Worm (Caenorhabditis elegans): ENCODE data around the gene R11D1.13.

R11D1.13 gene

DNA sequence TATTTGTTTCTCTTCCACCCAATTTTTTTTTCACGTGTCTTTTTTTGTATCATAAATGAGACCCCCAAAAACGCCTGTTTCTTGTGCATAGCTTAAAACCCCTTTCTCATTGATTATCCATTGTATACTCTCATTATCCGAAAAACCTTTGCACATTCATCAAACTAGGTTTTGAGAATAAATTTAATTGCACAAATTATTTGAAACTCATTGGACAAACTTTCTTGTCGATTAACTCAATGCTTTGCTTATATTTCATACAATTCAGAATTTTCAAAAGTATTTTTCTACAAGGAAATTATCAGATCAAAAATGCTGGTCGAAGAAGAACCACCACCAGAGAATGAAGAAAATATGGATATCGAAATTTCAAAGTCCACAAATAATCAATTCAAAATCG lies 22.9 kb upstream of the R11D1.13 start, which contains the start of gene R11D1.1:
R11D1.1 (plus strand) TSS at position 301 of the 400 bp plus-strand sequence.
- TF ChIP-seq peb-1 (tag; optimal IDR thresholded peaks at IDR 0.05) = no peak
- no peak for TF ChIP-seq ztf-4 (tag; optimal IDR thresholded peaks at IDR 0.05)
- no peak for TF ChIP-seq nhr-10 (tag; optimal IDR thresholded peaks at IDR 0.05)
- no peak for TF ChIP-seq mbf-1 (tag; optimal IDR thresholded peaks at IDR 0.05)
- TF ChIP-seq aly-2 (tag; optimal IDR thresholded peaks at IDR 0.05) = no peak
- no peak for TF ChIP-seq ztf-11 (tag; optimal IDR thresholded peaks at IDR 0.05)
- no peak for TF ChIP-seq blmp-1 (tag; optimal IDR thresholded peaks at IDR 0.05; ENCODE audit: insufficient read depth)
- no peak for TF ChIP-seq mab-5 (tag; optimal IDR thresholded peaks at IDR 0.05)
- TF ChIP-seq unc-62 (GFP tag; optimal IDR thresholded peaks at IDR 0.05) = no peak
- TF ChIP-seq ztf-1 (GFP tag; conservative IDR thresholded peaks at IDR 0.05) = no peak
- no peak for TF ChIP-seq nhr-129 (tag; optimal IDR thresholded peaks at IDR 0.05)
- TF ChIP-seq nhr-11 (tag; optimal IDR thresholded peaks at IDR 0.05) = no peak
- TF ChIP-seq nhr-23 (tag; optimal IDR thresholded peaks at IDR 0.05) = no peak
- no peak for TF ChIP-seq crh-2 (tag; optimal IDR thresholded peaks at IDR 0.05)
- TF ChIP-seq sma-9 (GFP tag; optimal IDR thresholded peaks at IDR 0.05) = no peak
- TF ChIP-seq sma-9 (tag; optimal IDR thresholded peaks at IDR 0.05) = no peak
- no peak for TF ChIP-seq elt-1 (tag; optimal IDR thresholded peaks at IDR 0.05)
- TF ChIP-seq dmd-4 (tag; optimal IDR thresholded peaks at IDR 0.05) = no peak
- TF ChIP-seq elt-3 (tag; optimal IDR thresholded peaks at IDR 0.05) = no peak
- TF ChIP-seq egl-27 (tag; optimal IDR thresholded peaks at IDR 0.05) = no peak

ce11 chrV:12706511-12706910 lies 20.4 kb upstream of the R11D1.13 start:
- TF ChIP-seq nhr-21 (tag; optimal IDR thresholded peaks at IDR 0.05) (no peak), sma-3 (GFP tag; optimal IDR thresholded peaks at IDR 0.05) (no peak), nhr-12 (tag; optimal IDR thresholded peaks at IDR 0.05) (no peak), nhr-11 (tag; optimal IDR thresholded peaks at IDR 0.05) (no peak), unc-55 (GFP tag; optimal IDR thresholded peaks at IDR 0.05) (no peak), ztf-11 (tag; optimal IDR thresholded peaks at IDR 0.05) (no peak), nhr-23 (tag; optimal IDR thresholded peaks at IDR 0.05) (no peak), nhr-25 (tag; optimal IDR thresholded peaks at IDR 0.05) (no peak), peb-1 (tag; optimal IDR thresholded peaks at IDR 0.05) (no peak), lin-11 (tag; optimal IDR thresholded peaks at IDR 0.05) (no peak), nhr-6 (tag; optimal IDR thresholded peaks at IDR 0.05) (no peak)

DNA sequence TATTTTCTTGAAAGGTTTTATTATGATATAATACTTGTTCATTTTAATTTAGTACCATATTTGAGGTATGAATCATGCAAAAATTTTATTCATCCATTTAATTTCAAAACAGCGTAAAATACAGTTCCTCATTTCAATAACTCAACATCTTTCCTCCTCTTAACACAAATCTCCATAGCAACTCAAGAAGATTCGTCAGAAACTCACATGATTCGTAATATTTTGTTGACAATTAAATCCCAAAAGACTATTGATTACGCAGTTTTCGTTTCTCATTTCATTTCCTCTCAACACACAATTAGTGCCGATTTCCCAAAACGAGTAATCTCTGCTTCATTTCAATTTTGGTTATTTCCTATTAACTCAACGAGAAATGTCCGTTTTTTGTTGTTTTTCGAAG lies 18.6 kb upstream of the R11D1.13 start, which contains the start of gene R11D1.2:
R11D1.2 (plus strand) TSS at position 301 of the 400 bp plus-strand sequence.
- no peak for TF ChIP-seq ztf-1 (GFP tag; conservative IDR thresholded peaks at IDR 0.05)
- TF ChIP-seq ztf-4 (tag; optimal IDR thresholded peaks at IDR 0.05) = no peak
- TF ChIP-seq sem-4 (tag; optimal IDR thresholded peaks at IDR 0.05) = no peak
- TF ChIP-seq snpc-4 (tag; optimal IDR thresholded peaks at IDR 0.05) = no peak
- no peak for TF ChIP-seq ama-1 (optimal IDR thresholded peaks at IDR 0.05)
- TF ChIP-seq sma-9 (GFP tag; optimal IDR thresholded peaks at IDR 0.05) = no peak
- TF ChIP-seq sma-9 (tag; optimal IDR thresholded peaks at IDR 0.05) = no peak
- no peak for TF ChIP-seq alr-1 (tag; optimal IDR thresholded peaks at IDR 0.05)
- no peak for TF ChIP-seq nhr-11 (tag; optimal IDR thresholded peaks at IDR 0.05)
- TF ChIP-seq Y55F3AM.14 (GFP tag; optimal IDR thresholded peaks at IDR 0.05) = no peak
- no peak for TF ChIP-seq skn-1 (tag; optimal IDR thresholded peaks at IDR 0.05)
- no peak for TF ChIP-seq elt-3 (tag; optimal IDR thresholded peaks at IDR 0.05)
- no peak for TF ChIP-seq nhr-10 (tag; optimal IDR thresholded peaks at IDR 0.05)
- TF ChIP-seq ZK546.5 (tag; optimal IDR thresholded peaks at IDR 0.05) = no peak
- TF ChIP-seq aly-2 (tag; optimal IDR thresholded peaks at IDR 0.05) = no peak
- no peak for TF ChIP-seq F13H6.1 (tag; optimal IDR thresholded peaks at IDR 0.05)

DNA sequence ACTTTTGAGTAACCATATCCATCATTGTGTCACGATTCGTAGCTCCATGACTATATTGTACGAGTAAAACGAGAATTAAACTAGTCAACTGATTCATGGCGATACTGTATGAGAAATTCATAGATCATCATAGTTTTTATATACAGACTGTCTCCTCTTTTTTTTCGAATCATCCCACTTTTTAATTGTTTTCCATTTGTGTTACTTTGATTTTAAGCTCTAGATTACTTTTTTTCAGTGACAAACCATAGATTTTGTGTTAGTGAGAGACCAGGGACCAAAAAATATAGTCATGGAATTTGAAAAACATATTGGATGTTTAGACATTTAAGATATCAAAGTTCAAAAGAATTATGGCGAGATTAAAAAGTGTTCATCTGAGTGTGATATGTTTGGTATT lies 15.0 kb upstream of the R11D1.13 start, which contains the start of gene R11D1.3:
R11D1.3 (minus strand) TSS at position 101 of the 400 bp plus-strand sequence.
- no peak for TF ChIP-seq elt-1 (tag; optimal IDR thresholded peaks at IDR 0.05)
- TF ChIP-seq alr-1 (tag; optimal IDR thresholded peaks at IDR 0.05) = no peak
- no peak for TF ChIP-seq nhr-21 (tag; optimal IDR thresholded peaks at IDR 0.05)
- no peak for TF ChIP-seq elt-3 (tag; optimal IDR thresholded peaks at IDR 0.05)

ce11 chrV:12714120-12714519 lies 12.8 kb upstream of the R11D1.13 start, which contains the start of gene R11D1.4:
Gene R11D1.4 (minus strand): TSS chrV:12714220.
- TF ChIP-seq elt-3 (tag; optimal IDR thresholded peaks at IDR 0.05) = no peak
- no peak for TF ChIP-seq unc-39 (tag; optimal IDR thresholded peaks at IDR 0.05)
- no peak for TF ChIP-seq Y55F3AM.14 (GFP tag; optimal IDR thresholded peaks at IDR 0.05)
- no peak for TF ChIP-seq lsy-2 (tag; optimal IDR thresholded peaks at IDR 0.05)
- no peak for TF ChIP-seq dmd-4 (tag; optimal IDR thresholded peaks at IDR 0.05)
- TF ChIP-seq nhr-12 (tag; optimal IDR thresholded peaks at IDR 0.05) = no peak
- TF ChIP-seq nhr-21 (tag; optimal IDR thresholded peaks at IDR 0.05) = no peak
- TF ChIP-seq ztf-11 (tag; optimal IDR thresholded peaks at IDR 0.05) = no peak
- no peak for TF ChIP-seq ama-1 (optimal IDR thresholded peaks at IDR 0.05)
- TF ChIP-seq elt-1 (tag; optimal IDR thresholded peaks at IDR 0.05) = no peak
- TF ChIP-seq mab-5 (tag; optimal IDR thresholded peaks at IDR 0.05) = no peak
- TF ChIP-seq sem-4 (tag; optimal IDR thresholded peaks at IDR 0.05) = no peak
- TF ChIP-seq crh-2 (tag; optimal IDR thresholded peaks at IDR 0.05) = no peak
